Worm (Caenorhabditis elegans): ENCODE measurements around the gene F32E10.5.
A peak's percentile ranks its signal among the peaks of the same experiment; 100 is the strongest.

Gene F32E10.5

ce11 chrIV:7580062-7580614 is 2.0 kb upstream of the F32E10.5 start, which contains the start of the genes cec-5 and nol-10 (continued):
- no peak for TF ChIP-seq pag-3 (tag; optimal IDR thresholded peaks at IDR 0.05; ENCODE audit: borderline replicate concordance, insufficient read depth)

- TF ChIP-seq nhr-71 (tag; optimal IDR thresholded peaks at IDR 0.05) (no peak), ceh-63 (GFP tag; optimal IDR thresholded peaks at IDR 0.05) (peak; percentile 8), isw-1 (GFP tag; IDR thresholded peaks at IDR 0.05) (no peak), efl-1 (optimal IDR thresholded peaks at IDR 0.05) (peak in 1 of 2 experiments; percentile 15), efl-1 (GFP tag; optimal IDR thresholded peaks at IDR 0.05 in 1 of 2) (no peak)
These were observed 2.9 kb downstream of the F32E10.5 start, which contains the start of gene cec-4 for ce11 chrIV:7575147-7575768. Gene cec-4 (plus strand): TSS chrIV:7575718.

ce11 chrIV:7573944-7574343 is 4.2 kb downstream of the F32E10.5 start:
- no peak for TF ChIP-seq mab-9 (GFP tag; IDR thresholded peaks at IDR 0.05)
- peak; percentile 30 for TF ChIP-seq ceh-90 (tag; optimal IDR thresholded peaks at IDR 0.05)
- TF ChIP-seq unc-30 (tag; optimal IDR thresholded peaks at IDR 0.05): no peak
- peak; percentile 60 to 83 for TF ChIP-seq lsy-2 (tag; optimal IDR thresholded peaks at IDR 0.05)
- no peak for TF ChIP-seq alr-1 (tag; optimal IDR thresholded peaks at IDR 0.05; ENCODE audit: borderline replicate concordance)
- TF ChIP-seq ces-1 (GFP tag; optimal IDR thresholded peaks at IDR 0.05): no peak
- TF ChIP-seq fkh-10 (GFP tag; optimal IDR thresholded peaks at IDR 0.05): no peak
- TF ChIP-seq nhr-237 (tag; optimal IDR thresholded peaks at IDR 0.05): no peak
- TF ChIP-seq sptf-1 (tag; optimal IDR thresholded peaks at IDR 0.05): no peak
- peak; percentile 55 for TF ChIP-seq blmp-1 (tag; optimal IDR thresholded peaks at IDR 0.05)
- no peak for TF ChIP-seq hlh-17 (GFP tag; optimal IDR thresholded peaks at IDR 0.05; ENCODE audit: borderline replicate concordance)
- TF ChIP-seq ztf-4 (tag; optimal IDR thresholded peaks at IDR 0.05): peak; percentile 54
- TF ChIP-seq efl-3 (GFP tag; optimal IDR thresholded peaks at IDR 0.05): no peak
- TF ChIP-seq unc-130 (tag; optimal IDR thresholded peaks at IDR 0.05): peak; percentile 70
- TF ChIP-seq aly-2 (tag; optimal IDR thresholded peaks at IDR 0.05): peak; percentile 77
- no peak for TF ChIP-seq nhr-12 (tag; optimal IDR thresholded peaks at IDR 0.05)
- peak; percentile 59 for TF ChIP-seq nhr-20 (tag; optimal IDR thresholded peaks at IDR 0.05)
- peak; percentile 69 for TF ChIP-seq swsn-7 (tag; optimal IDR thresholded peaks at IDR 0.05)
- TF ChIP-seq tbx-2 (tag; optimal IDR thresholded peaks at IDR 0.05): peak; percentile 33
- peak; percentile 45 for TF ChIP-seq snpc-4 (tag; optimal IDR thresholded peaks at IDR 0.05)
- peak; percentile 45 for TF ChIP-seq F16B12.6 (tag; optimal IDR thresholded peaks at IDR 0.05)
- TF ChIP-seq lin-35 (GFP tag; optimal IDR thresholded peaks at IDR 0.05): peak; percentile 65 to 75
- peak; percentile 14 for TF ChIP-seq pax-3 (tag; optimal IDR thresholded peaks at IDR 0.05)
- TF ChIP-seq fkh-4 (tag; optimal IDR thresholded peaks at IDR 0.05; ENCODE audit: borderline replicate concordance): no peak
- no peak for TF ChIP-seq ztf-11 (tag; optimal IDR thresholded peaks at IDR 0.05)
- TF ChIP-seq tlp-1 (tag; optimal IDR thresholded peaks at IDR 0.05): no peak
- TF ChIP-seq nhr-71 (tag; optimal IDR thresholded peaks at IDR 0.05): peak; percentile 75
- peak; percentile 17 for TF ChIP-seq unc-86 (tag; optimal IDR thresholded peaks at IDR 0.05)
- TF ChIP-seq mdl-1 (tag; optimal IDR thresholded peaks at IDR 0.05): peak in 1 of 2 experiments; percentile 56
- TF ChIP-seq nhr-28 (tag; optimal IDR thresholded peaks at IDR 0.05): no peak
- TF ChIP-seq ceh-63 (GFP tag; optimal IDR thresholded peaks at IDR 0.05): no peak
- TF ChIP-seq lin-13 (GFP tag; optimal IDR thresholded peaks at IDR 0.05): peak; percentile 55
- peak; percentile 15 for TF ChIP-seq lin-15B (tag; optimal IDR thresholded peaks at IDR 0.05)
- no peak for TF ChIP-seq lin-14 (GFP tag; optimal IDR thresholded peaks at IDR 0.05)
- peak; percentile 35; the same call in 1 of the 2 replicates for TF ChIP-seq grh-1 (GFP tag; IDR thresholded peaks at IDR 0.05)
- TF ChIP-seq zip-4 (GFP tag; optimal IDR thresholded peaks at IDR 0.05): no peak
- peak; percentile 38 for TF ChIP-seq egl-13 (tag; optimal IDR thresholded peaks at IDR 0.05)
- no peak for TF ChIP-seq hlh-4 (tag; optimal IDR thresholded peaks at IDR 0.05)
- peak; percentile 17 for TF ChIP-seq sox-4 (tag; optimal IDR thresholded peaks at IDR 0.05)
- TF ChIP-seq C04F5.9 (tag; optimal IDR thresholded peaks at IDR 0.05): no peak
- peak; percentile 50 for TF ChIP-seq hpl-2 (GFP tag; optimal IDR thresholded peaks at IDR 0.05)
- peak in 2 of 3 experiments; percentile 48 to 53 for TF ChIP-seq dpl-1 (GFP tag; optimal IDR thresholded peaks at IDR 0.05)
- TF ChIP-seq nhr-84 (tag; optimal IDR thresholded peaks at IDR 0.05): no peak

Data from whole organism, L1 larva.